Worm (Caenorhabditis elegans): ENCODE measurements around the gene gcna-1.

- TF ChIP-seq ztf-11 (tag; optimal IDR thresholded peaks at IDR 0.05) = no peak
- no peak for TF ChIP-seq lin-15B (tag; optimal IDR thresholded peaks at IDR 0.05)
- no peak for TF ChIP-seq skn-1 (tag; optimal IDR thresholded peaks at IDR 0.05)
- TF ChIP-seq daf-12 (tag; optimal IDR thresholded peaks at IDR 0.05) = no peak
Observed at ce11 chrIII:5967640-5968039, 41.2 kb downstream of the gcna-1 start.

All from whole organism, L3 larva.